Worm (Caenorhabditis elegans) whole organism, young adult: ENCODE results near the gene B0348.2.

Experiments used
- B0035.1 ChIP-seq: sonication (generic microtip); optimal IDR thresholded peaks from 2 replicates; lab custom pipeline; 2016; ENCODE audit warnings: missing genetic modification characterization, mild to moderate bottlenecking, missing compliant biosample characterization, missing genotype, missing genetic modification reagents
- B0336.3 ChIP-seq: fragments of 200-800 bp; sonication (Bioruptor generic); IDR thresholded peaks from 2 replicates; pipeline ENCODE4 v1.3.6; 2022; ENCODE audit warnings: missing genetic modification characterization, missing compliant biosample characterization
- D2030.7 ChIP-seq: fragments of 200-800 bp; sonication (Bioruptor generic); IDR thresholded peaks from 2 replicates; pipeline ENCODE4 v1.3.6; 2022; ENCODE audit warnings: missing genetic modification reagents, missing genetic modification characterization, missing compliant biosample characterization
- F33H1.4 ChIP-seq: fragments of 200-800 bp; sonication (Bioruptor generic); IDR thresholded peaks from 2 replicates; pipeline ENCODE4 v1.3.6; 2022; ENCODE audit warnings: missing genetic modification reagents, missing genetic modification characterization, missing compliant biosample characterization
- F49E8.2 ChIP-seq: sonication (generic microtip); optimal IDR thresholded peaks from 3 replicates; lab custom pipeline; 2017; ENCODE audit warnings: missing genetic modification characterization, mild to moderate bottlenecking, missing compliant biosample characterization, antibody characterized with exemption, moderate library complexity; ENCODE audit not compliant: insufficient read depth
- F52B5.7 ChIP-seq: sonication (generic microtip); optimal IDR thresholded peaks from 2 replicates; lab custom pipeline; 2016; ENCODE audit warnings: mild to moderate bottlenecking, missing genetic modification characterization, missing compliant biosample characterization
- K12H6.12 ChIP-seq: fragments of 200-800 bp; sonication (Bioruptor generic); optimal IDR thresholded peaks from 2 replicates; lab custom pipeline; 2018; ENCODE audit warnings: mild to moderate bottlenecking, missing genetic modification characterization, missing compliant biosample characterization
- T07F8.4 ChIP-seq: sonication (generic microtip); optimal IDR thresholded peaks from 2 replicates; lab custom pipeline; 2016; ENCODE audit warnings: mild to moderate bottlenecking, missing genetic modification characterization, moderate library complexity, missing compliant biosample characterization
- Y79H2A.3 ChIP-seq: fragments of 200-800 bp; sonication (Bioruptor generic); conservative IDR thresholded peaks from 2 replicates; pipeline ENCODE4 v1.3.6; 2022; ENCODE audit warnings: missing genetic modification reagents, missing genetic modification characterization, missing compliant biosample characterization
- ZK185.1 ChIP-seq: sonication (generic microtip); optimal IDR thresholded peaks from 2 replicates; lab custom pipeline; 2016; ENCODE audit warnings: mild to moderate bottlenecking, missing genetic modification characterization, missing compliant biosample characterization; ENCODE audit not compliant: poor library complexity, severe bottlenecking
- ama-1 ChIP-seq, 3 experiments: fragments of 150-350 bp in 1 of 3; sonication (generic microtip) in 2 of 3; optimal IDR thresholded peaks; 2 replicates each; lab custom pipeline; 2014 to 2018; ENCODE audit warnings: missing biosample characterization in 2 of 3, missing genetic modification characterization in 2 of 3, missing genetic modification reagents in 2 of 3
- atf-7 ChIP-seq: sonication (generic microtip); optimal IDR thresholded peaks from 2 replicates; lab custom pipeline; 2017; ENCODE audit warnings: mild to moderate bottlenecking, missing genetic modification characterization, missing compliant biosample characterization
- ccch-3 ChIP-seq: fragments of 200-800 bp; sonication (Bioruptor generic); optimal IDR thresholded peaks from 2 replicates; lab custom pipeline; 2018; ENCODE audit warnings: mild to moderate bottlenecking, missing genetic modification characterization, missing compliant biosample characterization
- ceh-100 ChIP-seq: fragments of 200-800 bp; sonication (Bioruptor generic); IDR thresholded peaks from 2 replicates; pipeline ENCODE4 v1.3.6; 2022; ENCODE audit warnings: missing genetic modification reagents, missing genetic modification characterization, missing compliant biosample characterization
- ceh-79 ChIP-seq: sonication (generic microtip); optimal IDR thresholded peaks from 2 replicates; lab custom pipeline; 2017; ENCODE audit warnings: mild to moderate bottlenecking, missing genetic modification characterization, missing compliant biosample characterization
- ceh-91 ChIP-seq: fragments of 200-800 bp; sonication (Bioruptor generic); IDR thresholded peaks from 2 replicates; pipeline ENCODE4 v1.3.6; 2022; ENCODE audit warnings: missing genetic modification reagents, missing genetic modification characterization, missing compliant biosample characterization
- chd-7 ChIP-seq: sonication (generic microtip); optimal IDR thresholded peaks from 2 replicates; lab custom pipeline; 2016; ENCODE audit warnings: mild to moderate bottlenecking, missing genetic modification characterization, moderate library complexity, missing compliant biosample characterization
- die-1 ChIP-seq: sonication (generic microtip); optimal IDR thresholded peaks from 2 replicates; lab custom pipeline; 2016; ENCODE audit warnings: missing genotype, mild to moderate bottlenecking, missing genetic modification characterization, missing compliant biosample characterization
- egl-18 ChIP-seq: fragments of 200-800 bp; sonication (Bioruptor generic); IDR thresholded peaks from 2 replicates; pipeline ENCODE4 v1.3.6; 2022; ENCODE audit warnings: missing genetic modification reagents, missing genetic modification characterization, missing compliant biosample characterization
- egl-44 ChIP-seq: fragments of 200-800 bp; sonication (Bioruptor generic); IDR thresholded peaks from 2 replicates; pipeline ENCODE4 v1.3.6; 2022; ENCODE audit warnings: missing genetic modification reagents, missing genetic modification characterization, missing compliant biosample characterization
- ets-4 ChIP-seq: fragments of 200-800 bp; sonication (Bioruptor generic); optimal IDR thresholded peaks from 2 replicates; lab custom pipeline; 2018; ENCODE audit warnings: mild to moderate bottlenecking, missing genetic modification characterization, missing compliant biosample characterization
- gei-17 ChIP-seq: fragments of 200-800 bp; sonication (Bioruptor generic); optimal IDR thresholded peaks from 2 replicates; lab custom pipeline; 2018; ENCODE audit warnings: mild to moderate bottlenecking, missing genetic modification characterization, missing compliant biosample characterization
- hlh-26 ChIP-seq: fragments of 200-800 bp; sonication (Bioruptor generic); conservative IDR thresholded peaks from 2 replicates; pipeline ENCODE4 v1.3.6; 2022; ENCODE audit warnings: missing genetic modification reagents, missing genetic modification characterization, missing compliant biosample characterization
- hmg-1.2 ChIP-seq: fragments of 200-800 bp; sonication (Bioruptor generic); IDR thresholded peaks from 2 replicates; pipeline ENCODE4 v1.3.6; 2022; ENCODE audit warnings: missing genetic modification reagents, missing genetic modification characterization, missing compliant biosample characterization
- lin-35 ChIP-seq, 3 experiments: fragments of 150-350 bp in 2 of 3; sonication (generic microtip) in 1 of 3; optimal IDR thresholded peaks; 2 replicates each; lab custom pipeline; 2014 to 2018; ENCODE audit warnings: missing biosample characterization in 3 of 3, missing genetic modification characterization in 3 of 3, missing genetic modification reagents in 3 of 3
- lin-54 ChIP-seq: fragments of 200-800 bp; sonication (Bioruptor generic); optimal IDR thresholded peaks from 2 replicates; lab custom pipeline; 2018; ENCODE audit warnings: mild to moderate bottlenecking, missing genetic modification characterization, missing compliant biosample characterization
- lir-1 ChIP-seq: fragments of 200-800 bp; sonication (Bioruptor generic); conservative IDR thresholded peaks from 2 replicates; pipeline ENCODE4 v1.3.6; 2022; ENCODE audit warnings: missing genetic modification reagents, missing genetic modification characterization, missing compliant biosample characterization
- lsy-27 ChIP-seq: sonication (generic microtip); optimal IDR thresholded peaks from 2 replicates; lab custom pipeline; 2017; ENCODE audit warnings: missing genetic modification characterization, mild to moderate bottlenecking, missing compliant biosample characterization, antibody characterized with exemption, missing genotype, borderline replicate concordance; ENCODE audit not compliant: insufficient read depth
- madf-10 ChIP-seq: sonication (generic microtip); optimal IDR thresholded peaks from 2 replicates; lab custom pipeline; 2016; ENCODE audit warnings: mild to moderate bottlenecking, missing genetic modification characterization, missing compliant biosample characterization
- madf-6 ChIP-seq: fragments of 200-800 bp; sonication (Bioruptor generic); IDR thresholded peaks from 2 replicates; pipeline ENCODE4 v1.3.6; 2022; ENCODE audit warnings: missing genetic modification reagents, missing genetic modification characterization, missing compliant biosample characterization
- mxl-1 ChIP-seq: sonication (generic microtip); optimal IDR thresholded peaks from 2 replicates; lab custom pipeline; 2016; ENCODE audit warnings: missing genetic modification characterization, missing compliant biosample characterization
- nfyb-1 ChIP-seq: fragments of 200-800 bp; sonication (Bioruptor generic); IDR thresholded peaks from 2 replicates; pipeline ENCODE4 v1.3.6; 2022; ENCODE audit warnings: missing genetic modification reagents, missing genetic modification characterization, missing compliant biosample characterization
- nhr-120 ChIP-seq: fragments of 200-800 bp; sonication (Bioruptor generic); IDR thresholded peaks from 2 replicates; pipeline ENCODE4 v1.3.6; 2022; ENCODE audit warnings: missing genetic modification characterization, missing compliant biosample characterization
- nhr-179 ChIP-seq: sonication (generic microtip); optimal IDR thresholded peaks from 2 replicates; lab custom pipeline; 2016; ENCODE audit warnings: mild to moderate bottlenecking, missing genetic modification characterization, missing compliant biosample characterization
- nhr-80 ChIP-seq: sonication (generic microtip); optimal IDR thresholded peaks from 2 replicates; lab custom pipeline; 2016; ENCODE audit warnings: missing genetic modification characterization, missing compliant biosample characterization
- nhr-90 ChIP-seq: sonication (generic microtip); optimal IDR thresholded peaks from 2 replicates; lab custom pipeline; 2016; ENCODE audit warnings: missing genotype, mild to moderate bottlenecking, missing genetic modification characterization, missing compliant biosample characterization
- rec-8 ChIP-seq, 2 experiments: sonication (generic microtip); optimal IDR thresholded peaks; 2 replicates each; lab custom pipeline; 2016; ENCODE audit warnings: mild to moderate bottlenecking in 2 of 2, missing genetic modification characterization in 2 of 2, missing genetic modification reagents in 2 of 2, missing genotype in 2 of 2, missing biosample characterization in 1 of 2, missing compliant biosample characterization in 1 of 2, moderate library complexity in 1 of 2
- rpc-1 ChIP-seq, 2 experiments: fragments of 150-350 bp in 1 of 2; sonication (generic microtip) in 1 of 2; optimal IDR thresholded peaks; 2 replicates each; lab custom pipeline; 2014 to 2018; ENCODE audit warnings: missing biosample characterization in 1 of 2, missing genetic modification characterization in 1 of 2, missing genetic modification reagents in 1 of 2, missing genotype in 1 of 2
- sdz-38 ChIP-seq: sonication (generic microtip); optimal IDR thresholded peaks from 2 replicates; lab custom pipeline; 2016; ENCODE audit warnings: missing genotype, missing genetic modification characterization, missing compliant biosample characterization
- snpc-1.3 ChIP-seq: sonication (generic microtip); optimal IDR thresholded peaks from 2 replicates; lab custom pipeline; 2017; ENCODE audit warnings: missing genetic modification characterization, mild to moderate bottlenecking, missing compliant biosample characterization, antibody characterized with exemption, moderate library complexity, missing genotype, missing genetic modification reagents; ENCODE audit not compliant: insufficient read depth
- tbp1 ChIP-seq: fragments of 200-800 bp; sonication (Bioruptor generic); optimal IDR thresholded peaks from 2 replicates; lab custom pipeline; 2018; ENCODE audit warnings: mild to moderate bottlenecking, missing genetic modification characterization, missing compliant biosample characterization
- tlf-1 ChIP-seq: fragments of 200-800 bp; sonication (Bioruptor generic); optimal IDR thresholded peaks from 2 replicates; lab custom pipeline; 2018; ENCODE audit warnings: mild to moderate bottlenecking, missing genetic modification characterization, missing compliant biosample characterization
- unc-62 ChIP-seq: fragments of 150-350 bp; optimal IDR thresholded peaks from 2 replicates; lab custom pipeline; 2014; ENCODE audit warnings: missing biosample characterization, missing genetic modification reagents, missing genetic modification characterization
- zfh-2 ChIP-seq: fragments of 200-800 bp; sonication (Bioruptor generic); conservative IDR thresholded peaks from 2 replicates; pipeline ENCODE4 v1.3.6; 2022; ENCODE audit warnings: missing genetic modification reagents, missing genetic modification characterization, missing compliant biosample characterization
- ztf-28 ChIP-seq: fragments of 200-800 bp; sonication (Bioruptor generic); IDR thresholded peaks from 2 replicates; pipeline ENCODE4 v1.3.6; 2022; ENCODE audit warnings: missing genetic modification reagents, missing genetic modification characterization, missing compliant biosample characterization
- ztf-3 ChIP-seq: fragments of 200-800 bp; sonication (Bioruptor generic); optimal IDR thresholded peaks from 2 replicates; lab custom pipeline; 2018; ENCODE audit warnings: mild to moderate bottlenecking, missing genetic modification characterization, missing compliant biosample characterization
- ztf-6 ChIP-seq: fragments of 200-800 bp; sonication (Bioruptor generic); IDR thresholded peaks from 2 replicates; pipeline ENCODE4 v1.3.6; 2022; ENCODE audit warnings: missing genetic modification reagents, missing genetic modification characterization, missing compliant biosample characterization

B0348.2 gene

ce11 chrV:53286-53685 is 8.2 kb downstream of the B0348.2 start (continued):
- TF ChIP-seq lin-54: peak; percentile 59
- TF ChIP-seq mxl-1 (tag; lab: Kevin White, UChicago): peak; percentile 54
- TF ChIP-seq unc-62 (GFP tag; lab: Kevin White, UChicago): no peak
- TF ChIP-seq K12H6.12 (tag; lab: Kevin White, UChicago): peak; percentile 57
- TF ChIP-seq gei-17 (GFP tag; lab: Kevin White, UChicago): no peak
- TF ChIP-seq ceh-79 (tag; lab: Kevin White, UChicago): no peak
- TF ChIP-seq atf-7 (tag; lab: Kevin White, UChicago): no peak
- TF ChIP-seq ceh-100 (GFP tag; lab: Robert Waterston, UW): no peak
- no peak for TF ChIP-seq ztf-3
- TF ChIP-seq rpc-1 (optimal IDR thresholded peaks at IDR 0.05; lab: Kevin White, UChicago): peak; percentile 96
- peak; percentile 97 for TF ChIP-seq rpc-1 (tag; optimal IDR thresholded peaks at IDR 0.05; lab: Kevin White, UChicago)
- TF ChIP-seq egl-44: peak; percentile 66; the same call in 1 of the 2 replicates
- peak; percentile 82 for TF ChIP-seq T07F8.4 (tag; lab: Kevin White, UChicago)
- peak; percentile 57 for TF ChIP-seq nhr-90 (tag; lab: Kevin White, UChicago)
- TF ChIP-seq madf-6 (GFP tag; lab: Robert Waterston, UW): no peak; the same call in none of the 2 replicates
- no peak for TF ChIP-seq B0035.1 (tag; lab: Kevin White, UChicago)
- TF ChIP-seq ceh-91 (GFP tag; lab: Robert Waterston, UW): no peak
- TF ChIP-seq B0336.3 (GFP tag; lab: Robert Waterston, UW): no peak
- no peak for TF ChIP-seq sdz-38 (tag; lab: Kevin White, UChicago)
- TF ChIP-seq hmg-1.2: peak; percentile 81
- peak; percentile 71 for TF ChIP-seq ZK185.1
- no peak for TF ChIP-seq nhr-80 (tag; lab: Kevin White, UChicago)
- TF ChIP-seq hlh-26 (GFP tag; lab: Robert Waterston, UW): no peak
- TF ChIP-seq nhr-120 (GFP tag; lab: Robert Waterston, UW): 0 out of 2 replicates have a peak, but pooled peaks have one; percentile 24
- TF ChIP-seq ama-1 (optimal IDR thresholded peaks at IDR 0.05; lab: Kevin White, UChicago): no peak
- peak; percentile 60 to 66 for TF ChIP-seq ama-1 (GFP tag; optimal IDR thresholded peaks at IDR 0.05; lab: Kevin White, UChicago)
- no peak for TF ChIP-seq F49E8.2 (tag; lab: Kevin White, UChicago)
- 0 out of 2 replicates have a peak, but pooled peaks have one; percentile 11 for TF ChIP-seq lir-1 (GFP tag; lab: Robert Waterston, UW)
- TF ChIP-seq zfh-2 (GFP tag; lab: Robert Waterston, UW): no peak
- TF ChIP-seq tbp1 (GFP tag; lab: Kevin White, UChicago): peak; percentile 98
- TF ChIP-seq F52B5.7 (tag; lab: Kevin White, UChicago): peak; percentile 78
- peak; percentile 89; the same call in 1 of the 2 replicates for TF ChIP-seq nfyb-1
- peak; percentile 38 for TF ChIP-seq ets-4 (GFP tag; lab: Kevin White, UChicago)
- peak; percentile 53; the same call in 1 of the 2 replicates for TF ChIP-seq ztf-6 (GFP tag; lab: Robert Waterston, UW)
- TF ChIP-seq D2030.7: peak; percentile 65
- TF ChIP-seq ztf-28: no peak
- no peak for TF ChIP-seq egl-18 (GFP tag; lab: Robert Waterston, UW)
- TF ChIP-seq F33H1.4 (GFP tag; lab: Robert Waterston, UW): 0 out of 2 replicates have a peak, but pooled peaks have one; percentile 11
- TF ChIP-seq snpc-1.3: peak; percentile 85
- TF ChIP-seq tlf-1 (GFP tag; lab: Kevin White, UChicago): peak; percentile 22
- TF ChIP-seq madf-10 (tag; lab: Kevin White, UChicago): peak; percentile 61
- no peak for TF ChIP-seq Y79H2A.3
- TF ChIP-seq rec-8 (tag; optimal IDR thresholded peaks at IDR 0.05; lab: Kevin White, UChicago): peak; percentile 44 to 58
- peak in 1 of 3 experiments; percentile 36 for TF ChIP-seq lin-35 (GFP tag; optimal IDR thresholded peaks at IDR 0.05; lab: Kevin White, UChicago)
- no peak for TF ChIP-seq nhr-179
- TF ChIP-seq ccch-3 (GFP tag; lab: Kevin White, UChicago): no peak
- peak; percentile 83 for TF ChIP-seq die-1 (tag; lab: Kevin White, UChicago)
- TF ChIP-seq lsy-27: peak; percentile 84
- peak; percentile 80 for TF ChIP-seq chd-7 (tag; lab: Kevin White, UChicago)
